Fruit fly (Drosophila melanogaster): ENCODE measurements around the gene CG31021.
A peak's percentile ranks its signal among the peaks of the same experiment; 100 is the strongest.

Gene CG31021

dm6 chr3R:30605889-30606288 is 3.9 kb downstream of the CG31021 start, which contains the start of gene CG31016:
Gene CG31016 (plus strand): TSS chr3R:30606189.
- TF ChIP-seq Myc (optimal IDR thresholded peaks at IDR 0.05) (no peak), h (GFP tag; optimal IDR thresholded peaks at IDR 0.05) (no peak)

dm6 chr3R:30616098-30616857 is 14.3 kb downstream of the CG31021 start:
- TF ChIP-seq OdsH (GFP tag; optimal IDR thresholded peaks at IDR 0.05) = no peak
- TF ChIP-seq fru (GFP tag; optimal IDR thresholded peaks at IDR 0.05) = no peak
- no peak for TF ChIP-seq tai (GFP tag; optimal IDR thresholded peaks at IDR 0.05)
- no peak for TF ChIP-seq foxo (GFP tag; optimal IDR thresholded peaks at IDR 0.05)
- no peak for TF ChIP-seq CG9705 (GFP tag; optimal IDR thresholded peaks at IDR 0.05)
- no peak for TF ChIP-seq Mio (GFP tag; optimal IDR thresholded peaks at IDR 0.05)
- TF ChIP-seq dmrt93B (GFP tag; optimal IDR thresholded peaks at IDR 0.05) = no peak
- no peak for TF ChIP-seq CrebA (GFP tag; optimal IDR thresholded peaks at IDR 0.05; ENCODE audit: borderline replicate concordance)
- no peak for TF ChIP-seq CG32264 (GFP tag; optimal IDR thresholded peaks at IDR 0.05)
- TF ChIP-seq Vsx2 (GFP tag; optimal IDR thresholded peaks at IDR 0.05; ENCODE audit: partially characterized antibody) = no peak
- TF ChIP-seq h (GFP tag; optimal IDR thresholded peaks at IDR 0.05) = no peak
- TF ChIP-seq rgr (GFP tag; optimal IDR thresholded peaks at IDR 0.05) = no peak
- TF ChIP-seq GATAd (GFP tag; optimal IDR thresholded peaks at IDR 0.05) = no peak
- no peak for TF ChIP-seq pan (optimal IDR thresholded peaks at IDR 0.05)
- no peak for TF ChIP-seq Dif (GFP tag; optimal IDR thresholded peaks at IDR 0.05; ENCODE audit: partially characterized antibody)
- no peak for TF ChIP-seq Abd-B (GFP tag; optimal IDR thresholded peaks at IDR 0.05)

dm6 chr3R:30617457-30617856 is 15.5 kb downstream of the CG31021 start:
- TF ChIP-seq GATAd (GFP tag; optimal IDR thresholded peaks at IDR 0.05) = no peak
- no peak for TF ChIP-seq fru (GFP tag; optimal IDR thresholded peaks at IDR 0.05)
- no peak for TF ChIP-seq dmrt93B (GFP tag; optimal IDR thresholded peaks at IDR 0.05)
- no peak for TF ChIP-seq CrebA (GFP tag; optimal IDR thresholded peaks at IDR 0.05; ENCODE audit: borderline replicate concordance)
- TF ChIP-seq Jra (GFP tag; optimal IDR thresholded peaks at IDR 0.05) = no peak
- no peak for TF ChIP-seq CG32264 (GFP tag; optimal IDR thresholded peaks at IDR 0.05)
- TF ChIP-seq tai (GFP tag; optimal IDR thresholded peaks at IDR 0.05) = no peak
- no peak for TF ChIP-seq pan (optimal IDR thresholded peaks at IDR 0.05)
- TF ChIP-seq lola (GFP tag; optimal IDR thresholded peaks at IDR 0.05) = no peak
- no peak for TF ChIP-seq Sp1 (GFP tag; optimal IDR thresholded peaks at IDR 0.05)
- no peak for TF ChIP-seq br (GFP tag; optimal IDR thresholded peaks at IDR 0.05)
- TF ChIP-seq Myc (optimal IDR thresholded peaks at IDR 0.05) = no peak
- no peak for TF ChIP-seq dl (GFP tag; optimal IDR thresholded peaks at IDR 0.05; ENCODE audit: insufficient read depth in 1 of 2, partially characterized antibody in 2 of 2)
- no peak for TF ChIP-seq sage (GFP tag; optimal IDR thresholded peaks at IDR 0.05)
- no peak for TF ChIP-seq Dfd (GFP tag; optimal IDR thresholded peaks at IDR 0.05)

- TF ChIP-seq Sp1 (GFP tag; optimal IDR thresholded peaks at IDR 0.05) = no peak
- TF ChIP-seq jim (GFP tag; optimal IDR thresholded peaks at IDR 0.05) = no peak
- TF ChIP-seq GATAd (GFP tag; optimal IDR thresholded peaks at IDR 0.05) = no peak
- TF ChIP-seq h (GFP tag; optimal IDR thresholded peaks at IDR 0.05) = no peak
- no peak for TF ChIP-seq Hr83 (GFP tag; optimal IDR thresholded peaks at IDR 0.05; ENCODE audit: poor library complexity, severe bottlenecking)
- TF ChIP-seq fru (GFP tag; optimal IDR thresholded peaks at IDR 0.05) = no peak
- no peak for TF ChIP-seq OdsH (GFP tag; optimal IDR thresholded peaks at IDR 0.05)
- TF ChIP-seq HLH106 (tag; optimal IDR thresholded peaks at IDR 0.05) = no peak
- no peak for TF ChIP-seq Myc (optimal IDR thresholded peaks at IDR 0.05)
- TF ChIP-seq CG9705 (GFP tag; optimal IDR thresholded peaks at IDR 0.05) = no peak
- TF ChIP-seq tai (GFP tag; optimal IDR thresholded peaks at IDR 0.05) = no peak
Observed at dm6 chr3R:30621806-30622205, 19.8 kb downstream of the CG31021 start, which contains the start of gene CG44954. Gene CG44954 (minus strand): TSS chr3R:30621906.

dm6 chr3R:30628928-30629327 is 26.9 kb downstream of the CG31021 start, which contains the start of gene CG2267:
Gene CG2267 (minus strand): TSS chr3R:30629028.
- TF ChIP-seq Jra (GFP tag; optimal IDR thresholded peaks at IDR 0.05) (no peak), br (GFP tag; optimal IDR thresholded peaks at IDR 0.05) (no peak), Mio (GFP tag; optimal IDR thresholded peaks at IDR 0.05) (no peak)

- TF ChIP-seq fru (GFP tag; optimal IDR thresholded peaks at IDR 0.05) (no peak), foxo (GFP tag; optimal IDR thresholded peaks at IDR 0.05) (peak in 1 of 2 experiments; percentile 8)
Observed at dm6 chr3R:30643240-30643639, 41.2 kb downstream of the CG31021 start.

All from whole organism, wandering third instar larva.